Fruit fly (Drosophila melanogaster): ENCODE results near the gene ssp.

Gene ssp

DNA sequence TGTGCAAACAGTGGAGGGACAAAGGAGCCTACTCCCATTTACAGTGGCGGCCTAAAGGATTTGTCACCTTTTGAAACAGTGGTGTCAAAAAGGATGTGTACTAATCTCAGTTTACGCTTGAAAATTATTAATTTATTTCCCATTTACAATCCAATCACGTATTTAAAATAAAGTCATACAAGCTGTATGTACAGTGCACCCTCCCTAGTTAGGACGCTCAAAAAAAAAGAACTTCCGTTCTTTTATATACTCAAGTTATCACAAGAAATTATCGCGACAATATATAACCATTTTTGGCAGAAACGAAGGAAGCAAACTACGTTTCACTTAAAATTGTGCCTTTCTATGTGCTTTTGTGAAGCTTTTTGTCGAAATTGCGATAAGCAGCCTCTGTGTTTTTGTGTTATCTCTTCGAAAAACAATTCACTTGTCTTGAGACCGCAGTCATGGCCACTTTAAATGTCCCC is 21.2 kb downstream of the ssp start (continued):
- TF ChIP-seq CG1621 (tag; optimal IDR thresholded peaks at IDR 0.05) (peak; percentile 6), CG6808 (GFP tag; optimal IDR thresholded peaks at IDR 0.05) (no peak), esn (GFP tag; optimal IDR thresholded peaks at IDR 0.05) (peak; percentile 84), spab (GFP tag; optimal IDR thresholded peaks at IDR 0.05) (peak; percentile 50), dac (GFP tag; optimal IDR thresholded peaks at IDR 0.05) (peak; percentile 20), salr (GFP tag; optimal IDR thresholded peaks at IDR 0.05) (peak; percentile 8 to 67), CG10631 (GFP tag; optimal IDR thresholded peaks at IDR 0.05) (peak; percentile 75), Ets96B (tag; optimal IDR thresholded peaks at IDR 0.05) (peak; percentile 43), eg (GFP tag; IDR thresholded peaks at IDR 0.05) (peak; percentile 62; the same call in 1 of the 3 replicates), CG10669 (GFP tag; optimal IDR thresholded peaks at IDR 0.05) (no peak), Lpt (GFP tag; optimal IDR thresholded peaks at IDR 0.05) (peak; percentile 60), lz (GFP tag; optimal IDR thresholded peaks at IDR 0.05) (peak; percentile 84), pdm3 (GFP tag; optimal IDR thresholded peaks at IDR 0.05) (no peak), Sox14 (GFP tag; optimal IDR thresholded peaks at IDR 0.05) (peak; percentile 81), CG11762 (GFP tag; optimal IDR thresholded peaks at IDR 0.05; ENCODE audit: insufficient read depth) (peak; percentile 71), CG6792 (GFP tag; optimal IDR thresholded peaks at IDR 0.05) (peak; percentile 80), Gug (GFP tag; IDR thresholded peaks at IDR 0.05) (0 out of 2 replicates have a peak, but pooled peaks have one; percentile 20), CG8119 (GFP tag; IDR thresholded peaks at IDR 0.05) (peak; percentile 41; the same call in 1 of the 3 replicates), CG31627 (GFP tag; optimal IDR thresholded peaks at IDR 0.05) (peak; percentile 83), Eip93F (GFP tag; optimal IDR thresholded peaks at IDR 0.05) (peak; percentile 11), cyc (GFP tag; optimal IDR thresholded peaks at IDR 0.05) (peak; percentile 74), dsx (GFP tag; optimal IDR thresholded peaks at IDR 0.05; ENCODE audit: poor library complexity, severe bottlenecking) (no peak), CG16779 (tag; optimal IDR thresholded peaks at IDR 0.05) (peak; percentile 27), Eip78C (GFP tag) (peak; percentile 94), CG3032 (tag; optimal IDR thresholded peaks at IDR 0.05) (peak; percentile 40)

DNA sequence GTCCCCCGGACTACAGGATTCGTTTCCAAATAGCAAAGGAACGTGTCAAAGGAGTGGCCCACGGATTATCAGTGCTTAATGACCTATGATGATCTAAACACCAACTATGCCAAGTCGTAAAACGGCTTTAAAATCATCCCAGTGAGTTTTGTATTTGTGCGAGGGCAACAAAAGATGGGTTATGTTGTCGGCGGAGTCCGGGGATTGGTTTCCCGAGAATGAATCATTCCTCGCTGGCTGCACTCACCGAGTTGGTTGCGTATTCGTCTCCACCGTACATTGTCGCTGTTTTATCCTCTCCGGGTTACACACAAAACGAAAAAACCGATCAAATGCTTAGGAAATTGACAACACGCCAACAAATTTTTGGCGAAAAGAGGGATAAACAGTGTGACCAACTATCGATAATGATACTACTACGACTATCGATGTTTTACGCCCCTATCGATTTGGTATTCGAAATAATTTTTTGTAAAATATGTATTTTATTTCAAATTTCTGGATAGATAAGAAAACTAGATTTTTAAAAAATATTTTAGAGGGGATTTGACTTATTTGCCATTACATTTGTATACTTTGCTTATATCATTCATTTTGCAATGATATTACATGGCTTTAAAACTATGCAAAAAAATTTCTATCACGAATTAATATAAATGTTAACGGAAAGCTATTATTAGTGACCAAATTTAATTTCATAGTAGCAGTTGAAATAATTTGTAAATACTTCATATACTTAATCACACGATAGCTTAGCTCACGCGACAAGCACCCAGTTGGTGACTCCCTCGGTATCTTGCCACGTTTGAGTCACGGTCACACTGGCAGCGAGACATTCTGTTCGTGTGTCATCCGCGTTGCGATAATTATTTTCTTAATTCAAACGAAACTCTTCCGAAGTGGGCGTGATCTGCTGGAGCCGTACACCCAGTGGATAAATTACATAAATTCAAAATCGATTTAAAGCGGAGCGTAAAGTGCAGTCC is 27.9 kb downstream of the ssp start, which contains the start of the genes eIF3l and Nrx-IV:
Gene eIF3l, minus strand, starts transcription at position 389 of the 986 bp plus-strand sequence.
Gene Nrx-IV, plus strand, starts transcription at position 811 of the 986 bp plus-strand sequence.
- TF ChIP-seq ss (GFP tag; optimal IDR thresholded peaks at IDR 0.05) (no peak), CG6854 (GFP tag; optimal IDR thresholded peaks at IDR 0.05) (peak; percentile 7), CG3919 (GFP tag; optimal IDR thresholded peaks at IDR 0.05) (no peak), net (GFP tag; optimal IDR thresholded peaks at IDR 0.05) (no peak), spab (GFP tag; optimal IDR thresholded peaks at IDR 0.05) (no peak), Sox14 (GFP tag; optimal IDR thresholded peaks at IDR 0.05) (no peak), achi (GFP tag; optimal IDR thresholded peaks at IDR 0.05) (no peak), Met (GFP tag; optimal IDR thresholded peaks at IDR 0.05) (no peak), esn (GFP tag; optimal IDR thresholded peaks at IDR 0.05) (peak; percentile 16), Hr38 (GFP tag; optimal IDR thresholded peaks at IDR 0.05) (no peak), CG9139 (GFP tag; optimal IDR thresholded peaks at IDR 0.05) (no peak), Hr39 (GFP tag; optimal IDR thresholded peaks at IDR 0.05) (no peak), CG10669 (GFP tag; optimal IDR thresholded peaks at IDR 0.05) (no peak), salr (GFP tag; optimal IDR thresholded peaks at IDR 0.05) (no peak), lz (GFP tag; optimal IDR thresholded peaks at IDR 0.05) (no peak)

DNA sequence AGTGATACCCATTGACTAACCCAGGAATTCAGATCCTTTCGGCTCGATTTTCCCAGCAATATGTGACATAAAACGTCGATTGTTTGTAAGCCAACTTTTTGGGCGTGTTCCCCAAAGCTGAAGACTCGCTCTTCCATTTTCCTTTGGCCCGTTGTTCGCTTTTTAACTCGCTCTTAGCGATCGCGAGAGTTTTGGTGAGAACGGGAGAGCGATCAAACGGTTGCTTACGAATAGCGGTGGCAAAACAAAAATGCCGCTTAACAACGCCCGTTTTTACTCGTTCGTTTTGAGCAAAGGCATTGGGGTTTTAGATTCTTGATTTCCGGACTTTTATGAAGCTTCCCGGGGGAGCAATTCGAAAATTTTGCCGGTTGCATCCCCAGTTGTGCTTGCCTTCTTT is 28.9 kb downstream of the ssp start:
- no peak for TF ChIP-seq salr (GFP tag; optimal IDR thresholded peaks at IDR 0.05)
- TF ChIP-seq CG11762 (GFP tag; optimal IDR thresholded peaks at IDR 0.05; ENCODE audit: insufficient read depth): no peak
- TF ChIP-seq spab (GFP tag; optimal IDR thresholded peaks at IDR 0.05): no peak
- TF ChIP-seq CG11294 (GFP tag; IDR thresholded peaks at IDR 0.05): no peak
